Worm (Caenorhabditis elegans): ENCODE measurements around the gene R07H5.9.
"Not testable (repeated sequence)": the region's sequence is repeated elsewhere in the genome, so short reads cannot be mapped to it uniquely, and the experiment has no call there.

Gene R07H5.9

DNA sequence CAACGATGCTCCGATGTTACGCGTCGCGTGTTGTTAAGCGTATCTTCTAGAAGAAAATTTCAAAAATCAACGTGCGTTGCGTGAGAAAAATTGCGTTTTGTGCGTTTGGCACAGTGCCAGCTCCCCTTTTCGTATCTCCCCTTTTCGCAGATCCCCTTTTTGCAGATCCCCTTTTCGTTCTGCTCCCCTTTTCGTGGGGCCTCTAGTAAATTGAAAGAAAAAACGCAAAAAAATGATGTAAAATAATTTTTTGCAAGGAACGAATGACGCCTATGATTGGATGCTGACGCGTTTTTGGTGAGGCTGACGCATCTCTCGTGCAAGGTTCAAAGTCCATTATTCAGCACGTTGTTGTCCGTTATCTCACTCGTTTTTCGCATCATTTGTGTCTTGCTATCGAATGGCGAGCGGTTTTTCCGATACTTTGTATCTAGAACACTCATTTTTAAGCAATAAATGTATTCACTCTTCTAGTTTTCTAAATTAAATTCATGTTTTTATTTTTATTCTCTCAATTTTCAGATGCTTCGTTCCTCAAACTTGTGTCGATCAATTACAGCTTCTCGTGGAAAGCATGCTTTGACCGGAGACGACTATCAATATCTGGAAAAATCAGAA lies 28.1 kb upstream of the R07H5.9 start, which contains the start of gene cpt-2:
cpt-2 (plus strand) TSS at position 523 of the 618 bp plus-strand sequence.
- TF ChIP-seq K12H6.12 (tag; optimal IDR thresholded peaks at IDR 0.05) (peak; percentile 51), attf-5 (GFP tag; optimal IDR thresholded peaks at IDR 0.05) (peak; percentile 75), mcd-1 (GFP tag; IDR thresholded peaks at IDR 0.05) (peak; percentile 92), athp-1 (tag; optimal IDR thresholded peaks at IDR 0.05) (peak; percentile 46), B0019.2 (GFP tag; conservative IDR thresholded peaks at IDR 0.05) (peak; percentile 61), tbp1 (GFP tag; optimal IDR thresholded peaks at IDR 0.05) (peak; percentile 67), C06A6.2 (GFP tag; conservative IDR thresholded peaks at IDR 0.05) (peak; percentile 65), ceh-91 (GFP tag; IDR thresholded peaks at IDR 0.05) (peak; percentile 80), K11D2.4 (GFP tag; IDR thresholded peaks at IDR 0.05) (peak; percentile 95), lsl-1 (GFP tag; optimal IDR thresholded peaks at IDR 0.05) (peak; percentile 62), repo-1 (tag; optimal IDR thresholded peaks at IDR 0.05) (peak; percentile 20), attf-6 (GFP tag; IDR thresholded peaks at IDR 0.05) (peak; percentile 53; the same call in 1 of the 2 replicates), ceh-27 (GFP tag; optimal IDR thresholded peaks at IDR 0.05) (peak; percentile 68), let-607 (tag; optimal IDR thresholded peaks at IDR 0.05) (peak; percentile 22 to 65), Y95B8A.8 (GFP tag; IDR thresholded peaks at IDR 0.05) (peak; percentile 79; the same call in 1 of the 2 replicates), snpc-4 (GFP tag; optimal IDR thresholded peaks at IDR 0.05) (peak; percentile 13), snpc-4 (tag; optimal IDR thresholded peaks at IDR 0.05) (peak; percentile 27 to 71 (median 62)), D2030.7 (GFP tag; IDR thresholded peaks at IDR 0.05) (peak; percentile 95), ztf-6 (GFP tag; IDR thresholded peaks at IDR 0.05) (peak; percentile 68; the same call in 1 of the 2 replicates), efl-1 (GFP tag; optimal IDR thresholded peaks at IDR 0.05) (peak; percentile 12), tlf-1 (GFP tag; optimal IDR thresholded peaks at IDR 0.05) (peak; percentile 71), ztf-28 (GFP tag; IDR thresholded peaks at IDR 0.05) (peak; percentile 90), ZK185.1 (tag; optimal IDR thresholded peaks at IDR 0.05; ENCODE audit: poor library complexity, severe bottlenecking) (peak; percentile 92), Y56A3A.18 (GFP tag; IDR thresholded peaks at IDR 0.05) (peak; percentile 58; the same call in 1 of the 2 replicates), atf-7 (tag; optimal IDR thresholded peaks at IDR 0.05) (peak; percentile 73), dpl-1 (GFP tag; optimal IDR thresholded peaks at IDR 0.05) (peak; percentile 44), ztf-18 (tag; optimal IDR thresholded peaks at IDR 0.05) (peak; percentile 97), T07F8.4 (tag; optimal IDR thresholded peaks at IDR 0.05) (peak; percentile 7), egl-18 (GFP tag; IDR thresholded peaks at IDR 0.05) (peak; percentile 80; the same call in 1 of the 2 replicates), F22D6.2 (tag; optimal IDR thresholded peaks at IDR 0.05) (peak; percentile 35), ztf-26 (tag; optimal IDR thresholded peaks at IDR 0.05) (peak; percentile 54), cebp-1 (tag; optimal IDR thresholded peaks at IDR 0.05) (peak; percentile 83), madf-8 (GFP tag; conservative IDR thresholded peaks at IDR 0.05) (peak; percentile 63), B0035.1 (tag; optimal IDR thresholded peaks at IDR 0.05) (peak; percentile 54), egrh-3 (GFP tag; IDR thresholded peaks at IDR 0.05) (peak; percentile 81), F23B12.7 (tag; optimal IDR thresholded peaks at IDR 0.05; ENCODE audit: insufficient read depth) (peak; percentile 48), pbrm-1 (GFP tag; IDR thresholded peaks at IDR 0.05) (peak; percentile 90), dox-1 (GFP tag; IDR thresholded peaks at IDR 0.05) (peak; percentile 97), lin-35 (GFP tag; optimal IDR thresholded peaks at IDR 0.05) (peak in 1 of 3 experiments; percentile 84), madf-3 (GFP tag; IDR thresholded peaks at IDR 0.05) (peak; percentile 90), xnd-1 (tag; optimal IDR thresholded peaks at IDR 0.05) (peak; percentile 44), Y53G8AR.9 (GFP tag; conservative IDR thresholded peaks at IDR 0.05) (peak; percentile 95), lin-54 (GFP tag; optimal IDR thresholded peaks at IDR 0.05) (peak; percentile 86), Y67H2A.10 (GFP tag; conservative IDR thresholded peaks at IDR 0.05) (peak; percentile 43; the same call in 1 of the 2 replicates), lir-1 (GFP tag; conservative IDR thresholded peaks at IDR 0.05) (peak; percentile 85), ztf-22 (GFP tag; optimal IDR thresholded peaks at IDR 0.05) (peak; percentile 16)
- not testable (repeated sequence) for TF ChIP-seq cebp-1 (GFP tag; IDR thresholded peaks at IDR 0.05)

Measured in whole organism, young adult.